Worm (Caenorhabditis elegans): Measurements from ENCODE around the gene srj-27.

- no peak for TF ChIP-seq T22C8.4 (GFP tag; IDR thresholded peaks at IDR 0.05)
- TF ChIP-seq cog-1 (tag; optimal IDR thresholded peaks at IDR 0.05) = no peak
- TF ChIP-seq ref-1 (GFP tag; conservative IDR thresholded peaks at IDR 0.05) = no peak
- TF ChIP-seq ztf-23 (GFP tag; IDR thresholded peaks at IDR 0.05) = no peak
- no peak for TF ChIP-seq flt-1 (GFP tag; IDR thresholded peaks at IDR 0.05)
- TF ChIP-seq ztf-29 (GFP tag; IDR thresholded peaks at IDR 0.05) = no peak
- no peak for TF ChIP-seq tab-1 (GFP tag; IDR thresholded peaks at IDR 0.05)
- no peak for TF ChIP-seq med-1 (GFP tag; optimal IDR thresholded peaks at IDR 0.05; ENCODE audit: insufficient read depth)
- no peak for TF ChIP-seq klf-2 (GFP tag; conservative IDR thresholded peaks at IDR 0.05)
Measured at ce11 chrV:15158691-15159090, 31.4 kb upstream of the srj-27 start, which contains the start of gene str-45.

Measured in whole organism, midembryonic.